Worm (Caenorhabditis elegans) whole organism, late embryonic: ENCODE data around the gene T04H1.5.

Experiments used
- C38D4.7 ChIP-seq: fragments of 200-800 bp; sonication (Bioruptor generic); optimal IDR thresholded peaks from 2 replicates; lab custom pipeline; 2018; ENCODE audit warnings: mild to moderate bottlenecking, missing genetic modification characterization, moderate library complexity, missing compliant biosample characterization
- F13H6.1 ChIP-seq: sonication (generic microtip); optimal IDR thresholded peaks from 2 replicates; lab custom pipeline; 2016; ENCODE audit warnings: missing genetic modification characterization, missing compliant biosample characterization
- K09A11.1 ChIP-seq: sonication (generic microtip); optimal IDR thresholded peaks from 2 replicates; lab custom pipeline; 2017; ENCODE audit warnings: antibody characterized with exemption, mild to moderate bottlenecking, missing genetic modification characterization, missing compliant biosample characterization; ENCODE audit not compliant: insufficient read depth
- T23F11.4 ChIP-seq: fragments of 200-800 bp; sonication (Bioruptor generic); optimal IDR thresholded peaks from 2 replicates; lab custom pipeline; 2018; ENCODE audit warnings: mild to moderate bottlenecking, missing genetic modification characterization, missing compliant biosample characterization
- Y22D7AL.16 ChIP-seq: sonication (generic microtip); optimal IDR thresholded peaks from 2 replicates; lab custom pipeline; 2016; ENCODE audit warnings: missing genetic modification characterization, missing compliant biosample characterization
- ahr-1 ChIP-seq: sonication (generic microtip); optimal IDR thresholded peaks from 2 replicates; lab custom pipeline; 2016; ENCODE audit warnings: missing genetic modification characterization, missing compliant biosample characterization
- ceh-14 ChIP-seq: sonication (generic microtip); optimal IDR thresholded peaks from 2 replicates; lab custom pipeline; 2016; ENCODE audit warnings: missing genotype, missing genetic modification characterization, missing compliant biosample characterization
- ceh-22 ChIP-seq: sonication (generic microtip); optimal IDR thresholded peaks from 2 replicates; lab custom pipeline; 2017; ENCODE audit warnings: missing biosample characterization, missing genetic modification characterization
- ceh-30 ChIP-seq: fragments of 150-350 bp; optimal IDR thresholded peaks from 2 replicates; lab custom pipeline; 2014; ENCODE audit warnings: missing biosample characterization, missing genetic modification characterization
- ceh-31 ChIP-seq: sonication (generic microtip); optimal IDR thresholded peaks from 2 replicates; lab custom pipeline; 2016; ENCODE audit warnings: missing genetic modification characterization, missing compliant biosample characterization
- ceh-34 ChIP-seq: sonication (generic microtip); optimal IDR thresholded peaks from 2 replicates; lab custom pipeline; 2016; ENCODE audit warnings: mild to moderate bottlenecking, missing genetic modification characterization, missing compliant biosample characterization
- ceh-48 ChIP-seq: sonication (generic microtip); optimal IDR thresholded peaks from 2 replicates; lab custom pipeline; 2016; ENCODE audit warnings: missing genetic modification characterization, inconsistent platforms, missing compliant biosample characterization
- ceh-9 ChIP-seq: sonication (generic microtip); optimal IDR thresholded peaks from 2 replicates; lab custom pipeline; 2016; ENCODE audit warnings: mild to moderate bottlenecking, missing genetic modification characterization, inconsistent platforms, missing compliant biosample characterization
- che-1 ChIP-seq: sonication (generic microtip); optimal IDR thresholded peaks from 2 replicates; lab custom pipeline; 2016; ENCODE audit warnings: mild to moderate bottlenecking, missing genetic modification characterization, missing compliant biosample characterization
- dmd-4 ChIP-seq: sonication (generic microtip); optimal IDR thresholded peaks from 2 replicates; lab custom pipeline; 2016; ENCODE audit warnings: borderline replicate concordance, missing genetic modification characterization, missing compliant biosample characterization
- dve-1 ChIP-seq: sonication (generic microtip); optimal IDR thresholded peaks from 2 replicates; lab custom pipeline; 2017; ENCODE audit warnings: antibody characterized with exemption, mild to moderate bottlenecking, missing genetic modification characterization, missing compliant biosample characterization
- elt-2 ChIP-seq: sonication (generic microtip); optimal IDR thresholded peaks from 2 replicates; lab custom pipeline; 2016; ENCODE audit warnings: missing genetic modification reagents, missing genetic modification characterization, missing compliant biosample characterization
- elt-4 ChIP-seq: sonication (generic microtip); optimal IDR thresholded peaks from 2 replicates; lab custom pipeline; 2016; ENCODE audit warnings: missing genetic modification characterization, missing compliant biosample characterization
- eyg-1 ChIP-seq: sonication (generic microtip); optimal IDR thresholded peaks from 2 replicates; lab custom pipeline; 2016; ENCODE audit warnings: missing genotype, missing genetic modification characterization, missing compliant biosample characterization
- fkh-10 ChIP-seq: fragments of 150-350 bp; optimal IDR thresholded peaks from 2 replicates; lab custom pipeline; 2014; ENCODE audit warnings: missing biosample characterization, missing genetic modification reagents, missing genetic modification characterization
- fkh-6 ChIP-seq: sonication (generic microtip); optimal IDR thresholded peaks from 2 replicates; lab custom pipeline; 2016; ENCODE audit warnings: missing genetic modification characterization, missing compliant biosample characterization
- hlh-13 ChIP-seq: fragments of 200-800 bp; sonication (Bioruptor generic); optimal IDR thresholded peaks from 2 replicates; lab custom pipeline; 2018; ENCODE audit warnings: mild to moderate bottlenecking, missing genetic modification characterization, missing compliant biosample characterization
- hlh-8 ChIP-seq: sonication (generic microtip); optimal IDR thresholded peaks from 2 replicates; lab custom pipeline; 2016; ENCODE audit warnings: missing genotype, missing genetic modification characterization, missing compliant biosample characterization
- lim-6 ChIP-seq: sonication (generic microtip); optimal IDR thresholded peaks from 2 replicates; lab custom pipeline; 2016; ENCODE audit warnings: missing genetic modification characterization, missing compliant biosample characterization
- mec-3 ChIP-seq: sonication (generic microtip); optimal IDR thresholded peaks from 2 replicates; lab custom pipeline; 2016; ENCODE audit warnings: borderline replicate concordance, missing genetic modification characterization, missing compliant biosample characterization
- nfya-1 ChIP-seq: sonication (generic microtip); optimal IDR thresholded peaks from 2 replicates; lab custom pipeline; 2017; ENCODE audit warnings: missing genetic modification characterization, mild to moderate bottlenecking, missing compliant biosample characterization, antibody characterized with exemption, moderate library complexity
- nhr-11 ChIP-seq: fragments of 150-350 bp; optimal IDR thresholded peaks from 2 replicates; lab custom pipeline; 2014; ENCODE audit warnings: missing biosample characterization, missing genetic modification characterization
- nhr-232 ChIP-seq: sonication (generic microtip); optimal IDR thresholded peaks from 2 replicates; lab custom pipeline; 2016; ENCODE audit warnings: missing genetic modification characterization, missing compliant biosample characterization
- npax-4 ChIP-seq: sonication (generic microtip); optimal IDR thresholded peaks from 2 replicates; lab custom pipeline; 2016; ENCODE audit warnings: missing genetic modification characterization, missing compliant biosample characterization
- pag-3 ChIP-seq: sonication (generic microtip); optimal IDR thresholded peaks from 2 replicates; lab custom pipeline; 2016; ENCODE audit warnings: missing compliant biosample characterization, missing genetic modification characterization, borderline replicate concordance
- pat-9 ChIP-seq: fragments of 200-800 bp; sonication (Bioruptor generic); optimal IDR thresholded peaks from 2 replicates; lab custom pipeline; 2018; ENCODE audit warnings: mild to moderate bottlenecking, missing genetic modification characterization, moderate library complexity, missing compliant biosample characterization
- pax-1 ChIP-seq: fragments of 150-350 bp; optimal IDR thresholded peaks from 2 replicates; lab custom pipeline; 2014; ENCODE audit warnings: missing biosample characterization, missing genetic modification characterization
- pha-4 ChIP-seq: fragments of 150-350 bp; optimal IDR thresholded peaks from 2 replicates; lab custom pipeline; 2018; ENCODE audit warnings: missing biosample characterization, missing genetic modification reagents, missing genetic modification characterization
- sdc-2 ChIP-seq: sonication (generic microtip); optimal IDR thresholded peaks from 2 replicates; lab custom pipeline; 2016; ENCODE audit warnings: missing genotype, missing genetic modification characterization, missing compliant biosample characterization
- sox-2 ChIP-seq: fragments of 200-800 bp; sonication (Bioruptor generic); IDR thresholded peaks from 2 replicates; pipeline ENCODE4 v1.3.6; 2022; ENCODE audit warnings: missing genetic modification reagents, missing genetic modification characterization, missing compliant biosample characterization
- sox-4 ChIP-seq: sonication (generic microtip); optimal IDR thresholded peaks from 2 replicates; lab custom pipeline; 2017; ENCODE audit warnings: mild to moderate bottlenecking, missing genetic modification characterization, inconsistent platforms, missing compliant biosample characterization
- syd-9 ChIP-seq: sonication (generic microtip); optimal IDR thresholded peaks from 2 replicates; lab custom pipeline; 2016; ENCODE audit warnings: mild to moderate bottlenecking, missing genetic modification characterization, moderate library complexity, missing compliant biosample characterization
- tbx-2 ChIP-seq: sonication (generic microtip); optimal IDR thresholded peaks from 2 replicates; lab custom pipeline; 2016; ENCODE audit warnings: missing genetic modification characterization, missing compliant biosample characterization
- tbx-7 ChIP-seq: sonication (generic microtip); optimal IDR thresholded peaks from 2 replicates; lab custom pipeline; 2016; ENCODE audit warnings: missing genotype, missing genetic modification characterization, missing compliant biosample characterization
- unc-55 ChIP-seq: sonication (generic microtip); optimal IDR thresholded peaks from 2 replicates; lab custom pipeline; 2017; ENCODE audit warnings: missing biosample characterization, missing genetic modification reagents, missing genetic modification characterization
- zip-5 ChIP-seq: sonication (generic microtip); optimal IDR thresholded peaks from 2 replicates; lab custom pipeline; 2016; ENCODE audit warnings: missing genetic modification characterization, missing compliant biosample characterization
- ztf-16 ChIP-seq: sonication (generic microtip); optimal IDR thresholded peaks from 2 replicates; lab custom pipeline; 2017; ENCODE audit warnings: missing genetic modification characterization, missing compliant biosample characterization

T04H1.5 gene

ce11 chrV:12281508-12281907 is 30.4 kb downstream of the T04H1.5 start:
- TF ChIP-seq ceh-31 (no peak), sox-4 (tag; lab: Kevin White, UChicago) (no peak), che-1 (tag; lab: Kevin White, UChicago) (no peak), ceh-14 (tag; lab: Kevin White, UChicago) (no peak), ztf-16 (tag; lab: Kevin White, UChicago) (no peak), hlh-8 (tag; lab: Kevin White, UChicago) (no peak), zip-5 (tag; lab: Kevin White, UChicago) (no peak), ahr-1 (tag; lab: Kevin White, UChicago) (no peak), sox-2 (no peak), pha-4 (tag; lab: Kevin White, UChicago) (no peak), npax-4 (tag; lab: Kevin White, UChicago) (no peak), syd-9 (tag; lab: Kevin White, UChicago) (no peak), dve-1 (tag; lab: Kevin White, UChicago) (no peak), ceh-48 (tag; lab: Kevin White, UChicago) (no peak), elt-4 (tag; lab: Kevin White, UChicago) (no peak)

- TF ChIP-seq C38D4.7: no peak
- TF ChIP-seq tbx-2 (tag; lab: Kevin White, UChicago): no peak
- TF ChIP-seq ceh-22: no peak
- no peak for TF ChIP-seq nhr-11 (tag; lab: Kevin White, UChicago)
- TF ChIP-seq sdc-2: no peak
- no peak for TF ChIP-seq ztf-16 (tag; lab: Kevin White, UChicago)
- no peak for TF ChIP-seq nfya-1 (tag; lab: Kevin White, UChicago)
- TF ChIP-seq che-1 (tag; lab: Kevin White, UChicago): no peak
These were observed 32.0 kb downstream of the T04H1.5 start, which contains the start of gene F55C5.10 for ce11 chrV:12283187-12283586. F55C5.10 (plus strand) TSS chrV:12283487.

- no peak for TF ChIP-seq ceh-14 (tag; lab: Kevin White, UChicago)
- TF ChIP-seq sox-2: no peak
- TF ChIP-seq Y22D7AL.16: no peak
- TF ChIP-seq T23F11.4 (GFP tag; lab: Kevin White, UChicago): no peak
- no peak for TF ChIP-seq mec-3 (tag; lab: Kevin White, UChicago)
- TF ChIP-seq fkh-10 (GFP tag; lab: Kevin White, UChicago): no peak
- TF ChIP-seq ceh-48 (tag; lab: Kevin White, UChicago): no peak
- TF ChIP-seq ztf-16 (tag; lab: Kevin White, UChicago): no peak
- no peak for TF ChIP-seq ceh-34 (tag; lab: Kevin White, UChicago)
- no peak for TF ChIP-seq ceh-31
- no peak for TF ChIP-seq lim-6 (tag; lab: Kevin White, UChicago)
- TF ChIP-seq, all 69 proteins: peak for 0
These were observed 36.5 kb downstream of the T04H1.5 start for ce11 chrV:12287667-12288066.

DNA sequence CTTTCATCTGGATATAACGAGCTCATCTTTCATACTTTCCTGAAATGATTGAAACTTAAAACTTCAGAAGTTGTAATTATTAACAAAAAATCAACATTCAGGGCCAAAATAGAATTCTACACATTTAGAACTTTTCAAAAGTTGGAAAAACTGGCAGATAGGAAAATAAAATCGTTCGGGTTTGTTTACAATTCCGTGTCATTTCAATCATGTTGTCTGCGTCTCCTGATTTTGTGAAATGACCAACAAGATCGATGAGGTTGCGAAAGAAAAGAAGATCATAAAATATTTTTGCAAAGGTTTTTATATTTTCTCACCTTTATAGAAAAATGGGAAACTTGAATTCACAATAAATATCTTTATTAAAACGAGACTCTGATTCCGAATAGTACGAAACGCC is 37.4 kb downstream of the T04H1.5 start, which contains the start of gene rskd-1:
Gene rskd-1 (minus strand): TSS at position 39 of the 400 bp plus-strand sequence.
- peak; percentile 51 for TF ChIP-seq unc-55 (GFP tag; lab: Kevin White, UChicago)
- no peak for TF ChIP-seq tbx-2 (tag; lab: Kevin White, UChicago)
- TF ChIP-seq, all 69 proteins: peak for 1

ce11 chrV:12291587-12291986 is 40.4 kb downstream of the T04H1.5 start, which contains the start of the genes srpa-68 and srh-16:
srpa-68 (minus strand) TSS chrV:12291658.
srh-16 (plus strand) TSS chrV:12291861.
- no peak for TF ChIP-seq nhr-11 (tag; lab: Kevin White, UChicago)
- peak; percentile 60 for TF ChIP-seq fkh-6 (tag; lab: Kevin White, UChicago)
- TF ChIP-seq che-1 (tag; lab: Kevin White, UChicago): peak; percentile 53
- peak; percentile 33 for TF ChIP-seq Y22D7AL.16
- no peak for TF ChIP-seq dmd-4 (tag; lab: Kevin White, UChicago)
- no peak for TF ChIP-seq ceh-9 (tag; lab: Kevin White, UChicago)
- no peak for TF ChIP-seq sox-2
- peak; percentile 28 for TF ChIP-seq ztf-16 (tag; lab: Kevin White, UChicago)
- TF ChIP-seq sox-4 (tag; lab: Kevin White, UChicago): peak; percentile 45
- TF ChIP-seq eyg-1: peak; percentile 29
- no peak for TF ChIP-seq pax-1 (tag; lab: Kevin White, UChicago)
- TF ChIP-seq sdc-2: no peak
- no peak for TF ChIP-seq nhr-232 (tag; lab: Kevin White, UChicago)
- peak; percentile 79 for TF ChIP-seq elt-2 (tag; lab: Kevin White, UChicago)
- TF ChIP-seq ceh-30 (tag; lab: Kevin White, UChicago): peak; percentile 72
- no peak for TF ChIP-seq lim-6 (tag; lab: Kevin White, UChicago)
- TF ChIP-seq npax-4 (tag; lab: Kevin White, UChicago): peak; percentile 33
- peak; percentile 57 for TF ChIP-seq ceh-14 (tag; lab: Kevin White, UChicago)
- TF ChIP-seq hlh-13 (GFP tag; lab: Kevin White, UChicago): peak; percentile 33
- TF ChIP-seq pat-9 (tag; lab: Kevin White, UChicago): peak; percentile 51
- peak; percentile 14 for TF ChIP-seq zip-5 (tag; lab: Kevin White, UChicago)
- no peak for TF ChIP-seq tbx-7 (tag; lab: Kevin White, UChicago)
- no peak for TF ChIP-seq F13H6.1 (tag; lab: Kevin White, UChicago)
- peak; percentile 52 for TF ChIP-seq K09A11.1
- TF ChIP-seq mec-3 (tag; lab: Kevin White, UChicago): no peak
- no peak for TF ChIP-seq elt-4 (tag; lab: Kevin White, UChicago)
- TF ChIP-seq pag-3 (tag; lab: Kevin White, UChicago): no peak
